Worm (Caenorhabditis elegans) whole organism, late embryonic: ENCODE data around the gene F09C6.10.

Experiments
- C08G9.2 ChIP-seq: sonication (generic microtip); optimal IDR thresholded peaks from 2 replicates; lab custom pipeline; 2016; ENCODE audit warnings: mild to moderate bottlenecking, missing genetic modification characterization, moderate library complexity, missing compliant biosample characterization
- C38D4.7 ChIP-seq: fragments of 200-800 bp; sonication (Bioruptor generic); optimal IDR thresholded peaks from 2 replicates; lab custom pipeline; 2018; ENCODE audit warnings: mild to moderate bottlenecking, missing genetic modification characterization, moderate library complexity, missing compliant biosample characterization
- F13H6.1 ChIP-seq: sonication (generic microtip); optimal IDR thresholded peaks from 2 replicates; lab custom pipeline; 2016; ENCODE audit warnings: missing genetic modification characterization, missing compliant biosample characterization
- K02D7.2 ChIP-seq: sonication (generic microtip); optimal IDR thresholded peaks from 2 replicates; lab custom pipeline; 2017; ENCODE audit warnings: mild to moderate bottlenecking, missing genetic modification characterization, missing compliant biosample characterization
- K09A11.1 ChIP-seq: sonication (generic microtip); optimal IDR thresholded peaks from 2 replicates; lab custom pipeline; 2017; ENCODE audit warnings: antibody characterized with exemption, mild to moderate bottlenecking, missing genetic modification characterization, missing compliant biosample characterization; ENCODE audit not compliant: insufficient read depth
- Y22D7AL.16 ChIP-seq: sonication (generic microtip); optimal IDR thresholded peaks from 2 replicates; lab custom pipeline; 2016; ENCODE audit warnings: missing genetic modification characterization, missing compliant biosample characterization
- ama-1 ChIP-seq: fragments of 150-350 bp; optimal IDR thresholded peaks from 2 replicates; lab custom pipeline; 2014
- ceh-19 ChIP-seq: fragments of 200-800 bp; sonication (Bioruptor generic); optimal IDR thresholded peaks from 2 replicates; lab custom pipeline; 2018; ENCODE audit warnings: mild to moderate bottlenecking, missing genetic modification characterization, missing compliant biosample characterization
- ceh-2 ChIP-seq: sonication (generic microtip); optimal IDR thresholded peaks from 2 replicates; lab custom pipeline; 2016; ENCODE audit warnings: missing genotype, missing genetic modification characterization, missing compliant biosample characterization
- ceh-24 ChIP-seq: sonication (generic microtip); optimal IDR thresholded peaks from 2 replicates; lab custom pipeline; 2016; ENCODE audit warnings: mild to moderate bottlenecking, missing genetic modification characterization, missing compliant biosample characterization
- ceh-31 ChIP-seq: sonication (generic microtip); optimal IDR thresholded peaks from 2 replicates; lab custom pipeline; 2016; ENCODE audit warnings: missing genetic modification characterization, missing compliant biosample characterization
- ceh-34 ChIP-seq: sonication (generic microtip); optimal IDR thresholded peaks from 2 replicates; lab custom pipeline; 2016; ENCODE audit warnings: mild to moderate bottlenecking, missing genetic modification characterization, missing compliant biosample characterization
- ceh-45 ChIP-seq: fragments of 200-800 bp; sonication (Bioruptor generic); IDR thresholded peaks from 2 replicates; pipeline ENCODE4 v1.3.6; 2022; ENCODE audit warnings: missing genetic modification reagents, missing genetic modification characterization, missing compliant biosample characterization
- dmd-4 ChIP-seq: sonication (generic microtip); optimal IDR thresholded peaks from 2 replicates; lab custom pipeline; 2016; ENCODE audit warnings: borderline replicate concordance, missing genetic modification characterization, missing compliant biosample characterization
- dve-1 ChIP-seq: sonication (generic microtip); optimal IDR thresholded peaks from 2 replicates; lab custom pipeline; 2017; ENCODE audit warnings: antibody characterized with exemption, mild to moderate bottlenecking, missing genetic modification characterization, missing compliant biosample characterization
- elt-4 ChIP-seq: sonication (generic microtip); optimal IDR thresholded peaks from 2 replicates; lab custom pipeline; 2016; ENCODE audit warnings: missing genetic modification characterization, missing compliant biosample characterization
- ets-4 ChIP-seq: sonication (generic microtip); optimal IDR thresholded peaks from 2 replicates; lab custom pipeline; 2016; ENCODE audit warnings: missing genetic modification characterization, missing compliant biosample characterization
- fkh-10 ChIP-seq: fragments of 150-350 bp; optimal IDR thresholded peaks from 2 replicates; lab custom pipeline; 2014; ENCODE audit warnings: missing biosample characterization, missing genetic modification reagents, missing genetic modification characterization
- gmeb-2 ChIP-seq: sonication (generic microtip); optimal IDR thresholded peaks from 2 replicates; lab custom pipeline; 2016; ENCODE audit warnings: missing genetic modification characterization, inconsistent platforms, missing compliant biosample characterization
- hlh-13 ChIP-seq: fragments of 200-800 bp; sonication (Bioruptor generic); optimal IDR thresholded peaks from 2 replicates; lab custom pipeline; 2018; ENCODE audit warnings: mild to moderate bottlenecking, missing genetic modification characterization, missing compliant biosample characterization
- hlh-30 ChIP-seq: sonication (generic microtip); optimal IDR thresholded peaks from 2 replicates; lab custom pipeline; 2017; ENCODE audit warnings: antibody characterized with exemption, missing genetic modification characterization, missing compliant biosample characterization; ENCODE audit not compliant: insufficient read depth
- lin-11 ChIP-seq: fragments of 200-800 bp; sonication (Bioruptor generic); optimal IDR thresholded peaks from 2 replicates; lab custom pipeline; 2018; ENCODE audit warnings: mild to moderate bottlenecking, missing genetic modification characterization, missing compliant biosample characterization
- mec-3 ChIP-seq: sonication (generic microtip); optimal IDR thresholded peaks from 2 replicates; lab custom pipeline; 2016; ENCODE audit warnings: borderline replicate concordance, missing genetic modification characterization, missing compliant biosample characterization
- nfya-1 ChIP-seq: sonication (generic microtip); optimal IDR thresholded peaks from 2 replicates; lab custom pipeline; 2017; ENCODE audit warnings: missing genetic modification characterization, mild to moderate bottlenecking, missing compliant biosample characterization, antibody characterized with exemption, moderate library complexity
- odd-2 ChIP-seq: sonication (generic microtip); optimal IDR thresholded peaks from 2 replicates; lab custom pipeline; 2017; ENCODE audit warnings: antibody characterized with exemption, mild to moderate bottlenecking, missing genetic modification characterization, missing compliant biosample characterization
- pag-3 ChIP-seq: sonication (generic microtip); optimal IDR thresholded peaks from 2 replicates; lab custom pipeline; 2016; ENCODE audit warnings: missing compliant biosample characterization, missing genetic modification characterization, borderline replicate concordance
- pat-9 ChIP-seq: fragments of 200-800 bp; sonication (Bioruptor generic); optimal IDR thresholded peaks from 2 replicates; lab custom pipeline; 2018; ENCODE audit warnings: mild to moderate bottlenecking, missing genetic modification characterization, moderate library complexity, missing compliant biosample characterization
- pax-1 ChIP-seq: fragments of 150-350 bp; optimal IDR thresholded peaks from 2 replicates; lab custom pipeline; 2014; ENCODE audit warnings: missing biosample characterization, missing genetic modification characterization
- pha-2 ChIP-seq: sonication (generic microtip); optimal IDR thresholded peaks from 2 replicates; lab custom pipeline; 2017; ENCODE audit warnings: mild to moderate bottlenecking, missing genetic modification characterization, missing compliant biosample characterization
- pros-1 ChIP-seq: fragments of 150-350 bp; optimal IDR thresholded peaks from 2 replicates; lab custom pipeline; 2014; ENCODE audit warnings: missing biosample characterization, missing genetic modification reagents, missing genetic modification characterization
- rnt-1 ChIP-seq: sonication (generic microtip); optimal IDR thresholded peaks from 2 replicates; lab custom pipeline; 2016; ENCODE audit warnings: missing genetic modification characterization, missing compliant biosample characterization
- sdc-2 ChIP-seq: sonication (generic microtip); optimal IDR thresholded peaks from 2 replicates; lab custom pipeline; 2016; ENCODE audit warnings: missing genotype, missing genetic modification characterization, missing compliant biosample characterization
- syd-9 ChIP-seq: sonication (generic microtip); optimal IDR thresholded peaks from 2 replicates; lab custom pipeline; 2016; ENCODE audit warnings: mild to moderate bottlenecking, missing genetic modification characterization, moderate library complexity, missing compliant biosample characterization
- tbx-2 ChIP-seq: sonication (generic microtip); optimal IDR thresholded peaks from 2 replicates; lab custom pipeline; 2016; ENCODE audit warnings: missing genetic modification characterization, missing compliant biosample characterization
- tbx-7 ChIP-seq: sonication (generic microtip); optimal IDR thresholded peaks from 2 replicates; lab custom pipeline; 2016; ENCODE audit warnings: missing genotype, missing genetic modification characterization, missing compliant biosample characterization
- unc-3 ChIP-seq, 2 experiments: fragments of 200-800 bp in 1 of 2; sonication (Bioruptor generic) in 1 of 2; sonication (generic microtip) in 1 of 2; conservative IDR thresholded peaks in 1 of 2; optimal IDR thresholded peaks in 1 of 2; 2 replicates each; pipeline versions ENCODE4 v1.3.6 to Lab custom; 2016 to 2022; ENCODE audit warnings: missing compliant biosample characterization in 2 of 2, missing genetic modification characterization in 2 of 2, missing genetic modification reagents in 1 of 2
- unc-86 ChIP-seq: sonication (generic microtip); optimal IDR thresholded peaks from 2 replicates; lab custom pipeline; 2016; ENCODE audit warnings: missing genetic modification characterization, missing compliant biosample characterization

The F09C6.10 gene

DNA sequence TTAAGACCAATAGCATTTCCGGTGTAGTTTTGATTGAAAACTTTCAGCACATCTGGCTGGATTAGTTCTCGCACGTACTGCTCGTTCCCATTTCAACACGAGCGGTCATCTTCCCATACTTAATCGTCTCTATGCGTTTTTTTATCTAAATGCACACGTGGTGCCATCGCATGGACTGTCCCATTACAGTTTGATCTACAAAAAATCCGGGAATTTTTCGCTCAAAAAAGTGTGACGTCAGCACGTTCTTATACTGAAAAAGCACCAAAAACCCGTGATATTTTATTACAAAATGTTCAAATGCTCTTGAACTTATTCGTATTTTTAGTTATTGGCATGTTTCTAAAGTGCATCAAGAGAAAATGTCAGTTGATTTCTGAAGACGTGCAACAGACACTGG lies 6.0 kb upstream of the F09C6.10 start, which contains the start of gene Y102A5C.4:
TSS of gene Y102A5C.4 (plus strand) at position 301 of the 400 bp plus-strand sequence.
- TF ChIP-seq syd-9 (tag; lab: Kevin White, UChicago) (no peak), elt-4 (tag; lab: Kevin White, UChicago) (no peak), C08G9.2 (tag; lab: Kevin White, UChicago) (no peak), ets-4 (tag; lab: Kevin White, UChicago) (no peak), gmeb-2 (no peak), ceh-31 (tag; lab: Kevin White, UChicago) (no peak), tbx-7 (tag; lab: Kevin White, UChicago) (no peak), pax-1 (tag; lab: Kevin White, UChicago) (no peak), fkh-10 (GFP tag; lab: Kevin White, UChicago) (no peak)

DNA sequence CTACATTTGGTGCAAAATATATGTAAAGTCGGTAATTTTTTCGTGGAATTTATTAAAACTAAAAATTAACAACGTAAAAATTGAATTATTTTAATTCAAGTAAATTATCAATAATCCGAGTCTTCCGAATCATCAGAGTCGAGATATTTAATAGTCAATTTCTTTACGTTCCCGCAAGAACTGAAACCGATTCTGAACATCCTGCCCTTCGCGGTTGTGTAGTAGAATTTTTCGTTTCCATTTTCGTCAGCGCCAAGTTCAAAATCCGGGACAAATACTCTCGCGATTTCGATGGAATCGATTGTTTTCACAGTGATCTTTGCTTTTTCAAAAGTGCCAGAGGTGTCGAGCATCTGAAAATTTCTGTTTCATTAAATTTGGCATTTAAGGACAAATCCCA lies 3.7 kb upstream of the F09C6.10 start:
- TF ChIP-seq lin-11 = no peak
- TF ChIP-seq unc-86 (tag; lab: Kevin White, UChicago) = no peak
- no peak for TF ChIP-seq pat-9
- no peak for TF ChIP-seq K02D7.2 (tag; lab: Kevin White, UChicago)
- no peak for TF ChIP-seq dve-1 (tag; lab: Kevin White, UChicago)
- TF ChIP-seq hlh-30 (tag; lab: Kevin White, UChicago) = no peak
- no peak for TF ChIP-seq ceh-19 (GFP tag; lab: Kevin White, UChicago)
- no peak for TF ChIP-seq tbx-7 (tag; lab: Kevin White, UChicago)
- TF ChIP-seq nfya-1 (tag; lab: Kevin White, UChicago) = no peak
- no peak for TF ChIP-seq sdc-2 (tag; lab: Kevin White, UChicago)
- no peak for TF ChIP-seq unc-3 (GFP tag; conservative IDR thresholded peaks at IDR 0.05; lab: Robert Waterston, UW)
- TF ChIP-seq unc-3 (tag; optimal IDR thresholded peaks at IDR 0.05; lab: Kevin White, UChicago) = no peak
- TF ChIP-seq gmeb-2 = no peak
- TF ChIP-seq F13H6.1 = no peak
- TF ChIP-seq Y22D7AL.16 (tag; lab: Kevin White, UChicago) = no peak
- TF ChIP-seq fkh-10 (GFP tag; lab: Kevin White, UChicago) = no peak
- TF ChIP-seq elt-4 (tag; lab: Kevin White, UChicago) = no peak
- TF ChIP-seq tbx-2 (tag; lab: Kevin White, UChicago) = no peak

DNA sequence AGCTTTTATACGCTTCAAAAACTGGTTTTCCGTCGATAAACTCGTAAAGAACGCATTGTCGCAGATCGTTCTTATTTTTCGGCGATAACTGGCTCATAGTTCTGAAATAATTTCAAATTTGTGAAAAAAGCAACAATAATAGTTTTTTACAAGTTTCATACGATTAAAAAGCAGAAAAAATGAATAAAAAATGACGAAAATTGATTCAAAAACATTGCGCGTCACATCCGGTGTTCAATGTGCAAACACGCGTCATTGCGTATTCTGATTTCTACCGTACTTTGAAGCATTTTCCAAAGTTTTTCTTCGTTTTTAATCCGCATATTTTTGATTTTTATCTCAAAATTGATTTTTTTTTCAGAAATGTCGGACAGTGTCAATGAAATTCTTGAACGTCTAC lies 2.4 kb upstream of the F09C6.10 start, which contains the start of the genes fbxa-206 and Y102A5C.2:
TSS of gene fbxa-206 (minus strand) at position 101 of the 400 bp plus-strand sequence.
TSS of gene Y102A5C.2 (plus strand) at position 354 of the 400 bp plus-strand sequence.
- TF ChIP-seq ceh-2 (tag; lab: Kevin White, UChicago) (no peak), C38D4.7 (GFP tag; lab: Kevin White, UChicago) (no peak), ceh-24 (tag; lab: Kevin White, UChicago) (no peak), gmeb-2 (no peak), ceh-34 (tag; lab: Kevin White, UChicago) (no peak), odd-2 (tag; lab: Kevin White, UChicago) (no peak), dmd-4 (tag; lab: Kevin White, UChicago) (no peak), fkh-10 (GFP tag; lab: Kevin White, UChicago) (no peak), pag-3 (tag; lab: Kevin White, UChicago) (no peak), ama-1 (lab: Kevin White, UChicago) (no peak), K09A11.1 (tag; lab: Kevin White, UChicago) (no peak), pros-1 (tag; lab: Kevin White, UChicago) (no peak), pha-2 (tag; lab: Kevin White, UChicago) (no peak), ceh-45 (GFP tag; lab: Robert Waterston, UW) (no peak)

DNA sequence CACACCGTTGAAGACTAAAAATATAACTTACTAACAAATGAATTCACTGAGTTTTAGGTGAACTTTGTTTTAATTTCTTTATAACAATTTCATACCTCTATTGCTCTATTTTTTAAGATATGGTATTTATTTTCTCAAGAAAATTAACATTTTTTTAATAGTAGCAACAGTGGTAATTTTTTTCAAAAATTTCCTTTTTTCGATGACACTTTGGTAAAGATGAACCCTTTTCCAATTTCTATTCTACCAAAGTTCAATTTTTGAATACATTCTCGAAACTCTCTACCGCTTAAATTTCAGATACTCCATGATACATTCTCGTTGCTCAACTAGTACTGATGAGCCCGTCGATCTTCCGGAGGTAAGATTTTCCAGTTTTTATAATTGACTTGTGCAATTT lies 4.0 kb downstream of the F09C6.10 start, which contains the start of gene nhr-116:
TSS of gene nhr-116 (plus strand) at position 301 of the 400 bp plus-strand sequence.
- TF ChIP-seq elt-4 (tag; lab: Kevin White, UChicago) (no peak), mec-3 (no peak), ceh-2 (tag; lab: Kevin White, UChicago) (no peak), rnt-1 (tag; lab: Kevin White, UChicago) (no peak), hlh-13 (GFP tag; lab: Kevin White, UChicago) (no peak), fkh-10 (GFP tag; lab: Kevin White, UChicago) (no peak), pag-3 (tag; lab: Kevin White, UChicago) (no peak)
- TF ChIP-seq, all 69 proteins: peak for 0
